Worm (Caenorhabditis elegans) whole organism, L3 larva: ENCODE measurements around the gene C07D8.6.

Source experiments
- aly-2 ChIP-seq: fragments of 150-350 bp; optimal IDR thresholded peaks from 2 replicates; lab custom pipeline; 2014; ENCODE audit warnings: missing biosample characterization, missing genetic modification characterization
- ama-1 ChIP-seq: fragments of 150-350 bp; optimal IDR thresholded peaks from 2 replicates; lab custom pipeline; 2018
- ceh-16 ChIP-seq: sonication (generic microtip); optimal IDR thresholded peaks from 2 replicates; lab custom pipeline; 2017; ENCODE audit warnings: missing biosample characterization, missing genetic modification characterization
- ceh-82 ChIP-seq: fragments of 150-350 bp; optimal IDR thresholded peaks from 2 replicates; lab custom pipeline; 2014; ENCODE audit warnings: missing biosample characterization, missing genetic modification characterization
- egl-5 ChIP-seq: fragments of 150-350 bp; optimal IDR thresholded peaks from 2 replicates; lab custom pipeline; 2017; ENCODE audit warnings: missing biosample characterization, missing genetic modification reagents, missing genetic modification characterization, inconsistent platforms
- elt-1 ChIP-seq: fragments of 150-350 bp; optimal IDR thresholded peaks from 2 replicates; lab custom pipeline; 2014; ENCODE audit warnings: missing biosample characterization, missing genetic modification characterization
- elt-3 ChIP-seq, 3 experiments: fragments of 150-350 bp in 1 of 3; sonication (generic microtip) in 2 of 3; optimal IDR thresholded peaks; 2 replicates in 2 of 3; 4 replicates in 1 of 3; lab custom pipeline; 2014 to 2017; ENCODE audit warnings: missing biosample characterization in 3 of 3, missing genetic modification characterization in 3 of 3
- fkh-10 ChIP-seq: sonication (generic microtip); optimal IDR thresholded peaks from 2 replicates; lab custom pipeline; 2017; ENCODE audit warnings: missing biosample characterization, missing genetic modification reagents, missing genetic modification characterization
- fos-1 ChIP-seq: fragments of 150-350 bp; optimal IDR thresholded peaks from 2 replicates; lab custom pipeline; 2014; ENCODE audit warnings: missing biosample characterization, missing genetic modification characterization
- lsy-12 ChIP-seq: sonication (generic microtip); optimal IDR thresholded peaks from 2 replicates; lab custom pipeline; 2016; ENCODE audit warnings: mild to moderate bottlenecking, missing genetic modification characterization, missing compliant biosample characterization
- mdl-1 ChIP-seq: fragments of 150-350 bp; optimal IDR thresholded peaks from 2 replicates; lab custom pipeline; 2014; ENCODE audit warnings: missing biosample characterization, missing genetic modification characterization
- mml-1 ChIP-seq: fragments of 150-350 bp; sonication (generic microtip); optimal IDR thresholded peaks from 3 replicates; lab custom pipeline; 2014; ENCODE audit warnings: missing biosample characterization, missing genetic modification characterization
- nhr-11 ChIP-seq: fragments of 150-350 bp; optimal IDR thresholded peaks from 2 replicates; lab custom pipeline; 2014; ENCODE audit warnings: missing biosample characterization, missing genetic modification characterization
- nhr-12 ChIP-seq: fragments of 150-350 bp; optimal IDR thresholded peaks from 2 replicates; lab custom pipeline; 2014; ENCODE audit warnings: missing biosample characterization, missing genetic modification characterization
- nhr-23 ChIP-seq: fragments of 150-350 bp; optimal IDR thresholded peaks from 2 replicates; lab custom pipeline; 2014; ENCODE audit warnings: missing biosample characterization, missing genetic modification reagents, missing genetic modification characterization
- nhr-237 ChIP-seq: fragments of 150-350 bp; optimal IDR thresholded peaks from 2 replicates; lab custom pipeline; 2014; ENCODE audit warnings: missing biosample characterization, missing genetic modification characterization
- nhr-28 ChIP-seq: fragments of 150-350 bp; optimal IDR thresholded peaks from 2 replicates; lab custom pipeline; 2014; ENCODE audit warnings: missing biosample characterization, missing genetic modification characterization
- nhr-43 ChIP-seq: sonication (generic microtip); optimal IDR thresholded peaks from 2 replicates; lab custom pipeline; 2016; ENCODE audit warnings: mild to moderate bottlenecking, missing genetic modification characterization, missing compliant biosample characterization; ENCODE audit not compliant: poor library complexity, severe bottlenecking
- pha-4 ChIP-seq: fragments of 150-350 bp; optimal IDR thresholded peaks from 2 replicates; lab custom pipeline; 2014; ENCODE audit warnings: missing biosample characterization, missing genetic modification reagents, missing genetic modification characterization
- sea-2 ChIP-seq: fragments of 150-350 bp; sonication (generic microtip); optimal IDR thresholded peaks from 4 replicates; lab custom pipeline; 2014; ENCODE audit warnings: missing biosample characterization, missing genetic modification reagents, missing genetic modification characterization
- snpc-4 ChIP-seq: fragments of 150-350 bp; optimal IDR thresholded peaks from 2 replicates; lab custom pipeline; 2014; ENCODE audit warnings: missing biosample characterization, missing genetic modification characterization
- tbx-2 ChIP-seq: sonication (generic microtip); optimal IDR thresholded peaks from 2 replicates; lab custom pipeline; 2016; ENCODE audit warnings: mild to moderate bottlenecking, missing genetic modification characterization, missing compliant biosample characterization
- zag-1 ChIP-seq: fragments of 150-350 bp; optimal IDR thresholded peaks from 2 replicates; lab custom pipeline; 2014; ENCODE audit warnings: missing biosample characterization, missing genetic modification characterization

C07D8.6 gene

DNA sequence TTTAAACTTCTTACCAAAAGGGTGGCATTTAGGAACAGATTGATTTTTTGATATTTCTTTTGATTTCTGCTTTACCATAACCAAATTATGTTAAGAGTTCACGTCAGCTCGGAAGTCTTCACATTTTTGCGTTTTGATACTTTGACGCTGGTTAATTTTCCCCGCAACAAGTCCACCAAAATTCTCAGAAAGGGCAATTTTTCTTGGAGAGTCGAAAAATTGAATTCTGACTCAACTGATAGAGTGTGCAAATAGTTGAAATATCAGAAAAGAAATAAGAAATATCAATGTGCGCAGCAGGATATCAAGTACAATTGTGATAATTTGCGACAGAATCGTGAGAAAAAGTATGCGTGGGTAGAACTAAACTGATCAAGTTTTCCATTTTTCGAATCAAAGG, 28.5 kb downstream of the C07D8.6 start:
- TF ChIP-seq ceh-82 (tag; lab: Kevin White, UChicago), result no peak
- no peak for TF ChIP-seq nhr-11 (tag; lab: Kevin White, UChicago)
- TF ChIP-seq sea-2 (GFP tag; lab: Kevin White, UChicago), result no peak
- no peak for TF ChIP-seq pha-4
- no peak for TF ChIP-seq aly-2 (tag; lab: Kevin White, UChicago)

DNA sequence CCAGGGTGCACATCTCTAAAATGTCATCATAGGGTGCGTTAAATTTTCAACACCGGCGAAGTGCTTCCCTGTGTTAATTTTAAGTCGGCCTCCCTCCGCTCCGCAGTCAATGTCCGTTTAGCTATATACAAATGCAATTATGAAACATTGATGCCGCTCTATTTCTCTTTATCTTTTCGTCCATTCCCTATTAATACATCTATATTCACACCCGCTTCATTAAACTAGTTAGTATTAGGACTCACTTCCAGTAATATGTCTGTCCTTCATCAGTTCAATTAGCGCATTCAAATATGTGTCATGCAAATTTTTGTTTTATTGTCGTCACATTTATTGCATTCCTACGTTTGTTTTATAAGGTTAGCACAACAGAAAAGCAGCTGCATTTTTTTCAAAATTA, 30.6 kb downstream of the C07D8.6 start:
- no peak for TF ChIP-seq nhr-43
- no peak for TF ChIP-seq tbx-2 (tag; lab: Kevin White, UChicago)
- TF ChIP-seq fos-1, result no peak
- TF ChIP-seq lsy-12 (tag; lab: Kevin White, UChicago), result no peak
- TF ChIP-seq ceh-82 (tag; lab: Kevin White, UChicago), result no peak
- no peak for TF ChIP-seq fkh-10 (GFP tag; lab: Kevin White, UChicago)
- no peak for TF ChIP-seq egl-5 (tag; lab: Kevin White, UChicago)
- TF ChIP-seq ama-1 (lab: Kevin White, UChicago), result no peak
- no peak for TF ChIP-seq nhr-28 (tag; lab: Kevin White, UChicago)
- no peak for TF ChIP-seq elt-3 (tag; optimal IDR thresholded peaks at IDR 0.05; lab: Kevin White, UChicago)
- no peak for TF ChIP-seq nhr-23
- no peak for TF ChIP-seq mml-1 (tag; lab: Kevin White, UChicago)

DNA sequence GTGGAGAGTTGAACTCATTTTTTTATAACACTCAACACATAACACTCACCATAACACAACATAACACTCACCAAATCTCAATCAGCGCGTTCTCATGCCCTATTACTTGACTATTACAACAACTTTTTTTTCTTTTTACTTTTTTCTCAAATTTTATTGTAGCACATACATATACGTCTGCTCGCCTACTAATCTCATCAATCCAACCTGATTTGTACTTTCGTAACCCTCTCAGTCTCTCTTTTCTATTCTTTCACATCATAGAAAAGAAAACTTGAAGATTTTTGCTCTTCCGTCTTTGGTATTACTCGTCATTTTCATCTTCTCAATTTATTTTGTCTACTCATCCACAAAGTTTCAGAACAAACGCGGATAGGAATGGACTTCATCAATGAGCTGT, 35.6 kb downstream of the C07D8.6 start, which contains the start of gene npr-8:
npr-8 (plus strand) TSS at position 362 of the 400 bp plus-strand sequence.
- TF ChIP-seq fkh-10 (GFP tag; lab: Kevin White, UChicago) (peak; percentile 37), fos-1 (no peak)

DNA sequence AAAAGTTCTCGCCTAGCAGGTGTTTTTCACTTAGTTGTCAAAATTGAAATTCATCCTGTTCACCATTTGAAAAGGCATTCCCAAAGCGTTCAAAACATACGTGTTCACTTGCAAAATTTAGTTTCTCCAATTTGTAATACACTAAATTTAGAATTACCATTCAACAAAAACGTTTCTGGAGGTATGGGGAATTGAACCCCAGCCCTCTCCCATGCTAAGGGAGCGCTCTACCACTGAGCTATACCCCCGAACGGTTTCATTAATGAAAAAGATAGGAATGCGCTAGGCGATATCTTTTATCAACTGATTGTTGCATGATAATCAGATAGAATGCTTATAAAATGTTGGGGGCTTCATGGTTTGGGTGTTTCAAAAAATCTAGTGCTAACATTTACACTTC, 37.3 kb downstream of the C07D8.6 start:
- TF ChIP-seq nhr-43 (peak; percentile 11), nhr-237 (tag; lab: Kevin White, UChicago) (no peak)

DNA sequence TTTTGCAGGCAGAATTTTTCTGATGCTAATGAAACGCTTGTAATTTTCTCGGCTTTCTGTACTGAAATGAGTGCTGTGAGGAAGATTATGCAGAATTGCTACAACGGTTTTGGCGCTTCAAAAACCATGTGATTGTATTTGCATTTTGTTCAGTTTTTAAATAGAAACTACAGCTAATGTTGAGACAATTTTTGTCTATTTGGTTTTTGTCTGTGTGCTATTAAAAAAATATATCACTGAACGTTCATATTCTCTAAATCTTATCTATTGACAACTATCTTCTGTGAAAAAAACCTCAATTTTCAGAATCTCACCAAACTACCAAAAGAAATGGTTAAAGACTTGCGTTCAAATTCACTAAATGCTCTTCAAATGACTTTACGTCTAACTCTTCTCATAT, 49.0 kb downstream of the C07D8.6 start, which contains the start of gene C10A4.6:
C10A4.6 (plus strand) TSS at position 301 of the 400 bp plus-strand sequence.
- TF ChIP-seq snpc-4, result no peak
- TF ChIP-seq nhr-12 (tag; lab: Kevin White, UChicago), result no peak
- TF ChIP-seq nhr-28 (tag; lab: Kevin White, UChicago), result no peak
- TF ChIP-seq ceh-82 (tag; lab: Kevin White, UChicago), result no peak
- TF ChIP-seq tbx-2 (tag; lab: Kevin White, UChicago), result no peak
- TF ChIP-seq ceh-16 (tag; lab: Kevin White, UChicago), result no peak
- TF ChIP-seq elt-1, result no peak
- TF ChIP-seq pha-4, result no peak
- TF ChIP-seq zag-1 (tag; lab: Kevin White, UChicago), result no peak
- no peak for TF ChIP-seq mdl-1
- TF ChIP-seq, all 47 proteins: peak for 0
